Worm (Caenorhabditis elegans) whole organism, L4/young adult: Measurements from ENCODE around the gene marg-1.

Experiments used
- W03F9.2 ChIP-seq: fragments of 150-350 bp; optimal IDR thresholded peaks from 2 replicates; lab custom pipeline; 2014; ENCODE audit warnings: missing biosample characterization, missing genetic modification characterization
- dao-5 ChIP-seq: sonication (generic microtip); optimal IDR thresholded peaks from 2 replicates; lab custom pipeline; 2016; ENCODE audit warnings: missing genotype, missing genetic modification characterization, moderate library complexity, missing compliant biosample characterization
- him-1 ChIP-seq: sonication (generic microtip); optimal IDR thresholded peaks from 2 replicates; lab custom pipeline; 2016; ENCODE audit warnings: missing genotype, missing genetic modification reagents, missing genetic modification characterization, missing compliant biosample characterization

marg-1 gene

DNA sequence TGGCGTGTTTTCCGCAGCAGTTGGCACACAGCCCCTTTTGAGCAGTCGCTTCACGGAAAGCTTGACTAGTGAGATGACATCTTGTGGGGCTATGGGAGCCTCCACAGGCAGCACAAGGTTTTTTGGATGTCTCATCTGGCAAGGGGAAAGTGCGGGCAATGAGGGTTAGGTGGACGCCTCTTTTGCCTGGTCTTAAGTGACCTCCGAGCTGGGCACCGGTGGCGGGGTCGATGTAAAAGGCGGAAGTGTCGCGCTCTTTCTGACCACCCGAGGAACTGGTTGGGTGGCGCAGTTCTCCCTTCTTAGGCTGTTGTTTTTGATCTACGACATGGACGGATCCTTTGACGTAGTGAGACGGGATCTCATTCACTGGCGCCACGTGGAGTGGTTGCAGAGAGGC, 29.6 kb downstream of the marg-1 start:
- TF ChIP-seq dao-5 (tag; lab: Kevin White, UChicago) = no peak
- TF ChIP-seq W03F9.2 = no peak
- no peak for TF ChIP-seq him-1 (tag; lab: Kevin White, UChicago)

DNA sequence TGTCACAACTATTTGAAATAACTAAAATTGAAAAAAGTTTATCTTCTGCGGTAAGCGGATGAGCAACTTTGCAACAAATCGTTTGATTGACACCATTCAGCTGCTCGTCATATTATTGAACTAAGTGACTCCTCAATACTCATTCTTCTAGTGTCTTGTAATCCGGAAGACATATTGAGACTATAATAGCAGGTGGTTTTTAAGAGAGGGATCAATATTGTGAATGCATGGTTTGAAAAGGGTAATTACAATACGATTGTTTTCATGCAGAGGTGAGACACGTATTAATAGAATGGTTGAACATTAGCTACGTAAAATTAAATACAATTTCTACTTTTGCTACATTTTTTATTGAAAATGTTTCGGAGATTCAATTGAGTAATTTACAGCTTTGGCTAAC, 37.8 kb downstream of the marg-1 start:
- no peak for TF ChIP-seq W03F9.2
- TF ChIP-seq him-1 (tag; lab: Kevin White, UChicago) = no peak
- no peak for TF ChIP-seq dao-5 (tag; lab: Kevin White, UChicago)

- TF ChIP-seq W03F9.2 = no peak
- no peak for TF ChIP-seq dao-5 (tag; lab: Kevin White, UChicago)
- no peak for TF ChIP-seq him-1 (tag; lab: Kevin White, UChicago)
Measured at ce11 chrX:3742223-3742622, 38.7 kb downstream of the marg-1 start, which contains the start of gene fkh-2. TSS of gene fkh-2 (minus strand) at chrX:3742323.

ce11 chrX:3738617-3739016, 42.3 kb downstream of the marg-1 start:
- TF ChIP-seq him-1 (tag; lab: Kevin White, UChicago) = no peak
- TF ChIP-seq W03F9.2 = no peak
- TF ChIP-seq dao-5 (tag; lab: Kevin White, UChicago) = no peak

DNA sequence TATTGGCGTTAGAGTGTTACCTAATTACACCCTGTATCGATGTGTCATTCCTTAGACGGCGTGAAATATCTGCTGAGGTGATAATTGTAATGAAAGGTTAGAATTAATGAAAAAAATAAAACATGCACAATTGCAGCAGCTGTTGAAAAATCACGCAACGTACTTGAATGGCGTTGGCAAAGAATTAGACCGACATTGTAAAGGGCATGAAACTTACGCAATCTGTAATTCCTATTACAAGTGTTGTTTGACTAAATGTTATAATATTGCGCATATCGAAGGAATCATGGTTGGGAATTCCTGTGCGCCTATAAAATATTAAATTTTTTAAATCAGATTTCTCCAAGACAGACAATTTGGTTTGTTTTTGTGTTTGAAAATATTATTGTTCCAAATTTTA, 47.2 kb downstream of the marg-1 start, which contains the start of gene tag-18:
tag-18 (minus strand) TSS at position 305 of the 400 bp plus-strand sequence.
- TF ChIP-seq W03F9.2 = no peak
- no peak for TF ChIP-seq him-1 (tag; lab: Kevin White, UChicago)
- no peak for TF ChIP-seq dao-5 (tag; lab: Kevin White, UChicago)

DNA sequence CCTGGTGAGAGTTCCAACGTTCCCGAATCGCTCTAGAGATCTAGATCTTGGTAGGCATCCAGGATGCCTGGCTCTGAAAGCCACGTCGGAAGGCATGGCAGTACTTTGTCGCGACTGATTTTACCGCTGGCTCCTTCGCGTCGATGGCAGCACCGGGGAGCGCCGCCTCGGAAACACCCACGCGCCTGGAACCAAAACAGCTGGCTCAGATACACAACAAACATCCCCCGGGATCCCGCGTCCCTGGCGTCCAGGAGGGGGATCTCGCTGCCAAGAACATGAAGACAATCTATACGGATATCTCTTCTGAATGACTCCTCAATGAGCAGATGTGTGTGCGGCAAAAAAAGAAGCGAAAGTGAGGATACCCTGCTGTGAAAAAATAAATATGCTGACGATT, 47.6 kb downstream of the marg-1 start:
- TF ChIP-seq dao-5 (tag; lab: Kevin White, UChicago) = no peak
- TF ChIP-seq W03F9.2 = no peak
- no peak for TF ChIP-seq him-1 (tag; lab: Kevin White, UChicago)

- TF ChIP-seq dao-5 (tag; lab: Kevin White, UChicago) = no peak
- TF ChIP-seq W03F9.2 = no peak
- no peak for TF ChIP-seq him-1 (tag; lab: Kevin White, UChicago)
Measured at ce11 chrX:3728970-3729369, 52.0 kb downstream of the marg-1 start, which contains the start of gene aex-4. TSS of gene aex-4 (plus strand) at chrX:3729281.
